Fruit fly (Drosophila melanogaster) whole organism, embryonic: ENCODE results near the gene CG10222.
A peak's percentile ranks its signal among the peaks of the same experiment; 100 is the strongest.

Experiments
- Atf3 ChIP-seq: fragments of 200-800 bp; sonication (Bioruptor generic); optimal IDR thresholded peaks from 3 replicates; lab custom pipeline; 2016; ENCODE audit warnings: missing biosample characterization, missing genetic modification characterization
- Blimp-1 ChIP-seq: fragments of 200-800 bp; sonication (Bioruptor generic); optimal IDR thresholded peaks from 3 replicates; lab custom pipeline; 2018; ENCODE audit warnings: missing biosample characterization, missing genetic modification characterization, mild to moderate bottlenecking, moderate library complexity, missing genetic modification reagents
- CG10321 ChIP-seq: fragments of 200-800 bp; sonication (Bioruptor generic); IDR thresholded peaks from 2 replicates; pipeline ENCODE4 v1.3.6; 2022; ENCODE audit warnings: missing biosample characterization, missing genetic modification characterization
- CG10366 ChIP-seq: fragments of 200-800 bp; sonication (Bioruptor generic); IDR thresholded peaks from 2 replicates; pipeline ENCODE4 v1.3.6; 2022; ENCODE audit warnings: missing biosample characterization, missing genetic modification characterization
- CG10543 ChIP-seq: fragments of 200-800 bp; sonication (Bioruptor generic); optimal IDR thresholded peaks from 3 replicates; lab custom pipeline; 2017; ENCODE audit warnings: missing biosample characterization, mild to moderate bottlenecking, missing genetic modification characterization, moderate library complexity
- CG12659 ChIP-seq: fragments of 200-800 bp; sonication (Bioruptor generic); optimal IDR thresholded peaks from 3 replicates; lab custom pipeline; 2017; ENCODE audit warnings: mild to moderate bottlenecking, missing biosample characterization, missing genetic modification reagents, missing genetic modification characterization
- CG14441 ChIP-seq: fragments of 200-800 bp; sonication (Bioruptor generic); IDR thresholded peaks from 2 replicates; pipeline ENCODE4 v1.3.6; 2022; ENCODE audit warnings: missing biosample characterization, missing genetic modification characterization
- CG15479 ChIP-seq: fragments of 200-800 bp; sonication (Bioruptor generic); optimal IDR thresholded peaks from 3 replicates; lab custom pipeline; 2019; ENCODE audit warnings: missing biosample characterization, mild to moderate bottlenecking, missing genetic modification characterization, moderate library complexity
- CG17186 ChIP-seq: fragments of 200-800 bp; sonication (Bioruptor generic); optimal IDR thresholded peaks from 3 replicates; lab custom pipeline; 2017; ENCODE audit warnings: missing biosample characterization, missing genetic modification reagents, missing genetic modification characterization
- CG2875 ChIP-seq: fragments of 200-800 bp; sonication (Bioruptor generic); optimal IDR thresholded peaks from 2 replicates; lab custom pipeline; 2017; ENCODE audit warnings: missing biosample characterization, mild to moderate bottlenecking, missing genetic modification characterization, missing genetic modification reagents
- CG4282 ChIP-seq: fragments of 200-800 bp; sonication (Bioruptor generic); optimal IDR thresholded peaks from 2 replicates; lab custom pipeline; 2016; ENCODE audit warnings: missing biosample characterization, missing genetic modification characterization
- CG5180 ChIP-seq: fragments of 200-800 bp; sonication (Bioruptor generic); optimal IDR thresholded peaks from 3 replicates; lab custom pipeline; 2017; ENCODE audit warnings: missing biosample characterization, missing genetic modification characterization, mild to moderate bottlenecking, moderate library complexity, missing genetic modification reagents
- CG7271 ChIP-seq: fragments of 200-800 bp; sonication (Bioruptor generic); optimal IDR thresholded peaks from 2 replicates; lab custom pipeline; 2018; ENCODE audit warnings: missing biosample characterization, mild to moderate bottlenecking, missing genetic modification characterization, moderate library complexity
- CG7556 ChIP-seq: fragments of 200-800 bp; sonication (Bioruptor generic); optimal IDR thresholded peaks from 2 replicates; lab custom pipeline; 2017; ENCODE audit warnings: missing biosample characterization, mild to moderate bottlenecking, missing genetic modification characterization
- CG8478 ChIP-seq: fragments of >200 bp; optimal IDR thresholded peaks from 2 replicates; lab custom pipeline; 2018
- CG9609 ChIP-seq: fragments of 200-800 bp; sonication (Bioruptor generic); optimal IDR thresholded peaks from 3 replicates; lab custom pipeline; 2016; ENCODE audit warnings: missing biosample characterization, missing genetic modification characterization
- D19B ChIP-seq: fragments of 200-800 bp; sonication (Bioruptor generic); optimal IDR thresholded peaks from 2 replicates; lab custom pipeline; 2017; ENCODE audit warnings: missing biosample characterization, mild to moderate bottlenecking, missing genetic modification characterization
- Dfd ChIP-seq, 2 experiments: fragments of >200 bp; optimal IDR thresholded peaks; 2 replicates each; lab custom pipeline; 2017; ENCODE audit warnings: missing biosample characterization in 2 of 2, missing genetic modification characterization in 2 of 2
- Doc2 ChIP-seq: fragments of 200-800 bp; sonication (Bioruptor generic); IDR thresholded peaks from 2 replicates; pipeline ENCODE4 v1.3.6; 2022; ENCODE audit warnings: missing biosample characterization, missing genetic modification characterization
- Ets65A ChIP-seq: fragments of 200-800 bp; sonication (Bioruptor generic); peaks from one replicate; lab custom pipeline; 2016; ENCODE audit warnings: missing biosample characterization, missing genetic modification characterization
- HLH3B ChIP-seq: fragments of 200-800 bp; sonication (Bioruptor generic); IDR thresholded peaks from 2 replicates; pipeline ENCODE4 v1.3.6; 2022; ENCODE audit warnings: missing biosample characterization, missing genetic modification characterization
- HmgD ChIP-seq: fragments of 200-800 bp; sonication (Bioruptor generic); optimal IDR thresholded peaks from 3 replicates; lab custom pipeline; 2016; ENCODE audit warnings: missing biosample characterization, missing genetic modification characterization
- Hr51 ChIP-seq, 2 experiments: fragments of 200-800 bp; sonication (Bioruptor generic); optimal IDR thresholded peaks; 2 replicates in 1 of 2; 3 replicates in 1 of 2; lab custom pipeline; 2016 to 2018; ENCODE audit warnings: missing biosample characterization in 2 of 2, missing genetic modification characterization in 2 of 2, mild to moderate bottlenecking in 1 of 2, moderate library complexity in 1 of 2
- Neu2 ChIP-seq: fragments of 200-800 bp; sonication (Bioruptor generic); optimal IDR thresholded peaks from 3 replicates; lab custom pipeline; 2016; ENCODE audit warnings: missing biosample characterization, missing genetic modification characterization, borderline replicate concordance
- Opbp ChIP-seq: fragments of 200-800 bp; sonication (Bioruptor generic); IDR thresholded peaks from 3 replicates; pipeline ENCODE4 v1.3.6; 2022; ENCODE audit warnings: missing biosample characterization, missing genetic modification characterization; ENCODE audit not compliant: partially characterized antibody
- Ptx1 ChIP-seq: fragments of 200-800 bp; sonication (Bioruptor generic); IDR thresholded peaks from 2 replicates; pipeline ENCODE4 v1.3.6; 2022; ENCODE audit warnings: missing biosample characterization, missing genetic modification characterization
- Taf1 ChIP-seq: fragments of 200-800 bp; sonication (Bioruptor generic); IDR thresholded peaks from 2 replicates; pipeline ENCODE4 v1.3.6; 2022; ENCODE audit warnings: missing biosample characterization, missing genetic modification characterization
- amos ChIP-seq: fragments of 200-800 bp; sonication (Bioruptor generic); IDR thresholded peaks from 2 replicates; pipeline ENCODE4 v1.3.6; 2022; ENCODE audit warnings: missing biosample characterization, missing genetic modification characterization; ENCODE audit not compliant: partially characterized antibody
- bsh ChIP-seq, 2 experiments: fragments of 200-800 bp; sonication (Bioruptor generic); optimal IDR thresholded peaks; 2 replicates each; lab custom pipeline; 2017 to 2018; ENCODE audit warnings: mild to moderate bottlenecking in 2 of 2, missing biosample characterization in 2 of 2, missing genetic modification characterization in 2 of 2, moderate library complexity in 1 of 2
- cato ChIP-seq: fragments of 200-800 bp; sonication (Bioruptor generic); optimal IDR thresholded peaks from 2 replicates; lab custom pipeline; 2016; ENCODE audit warnings: missing biosample characterization, missing genetic modification characterization, borderline replicate concordance
- eyg ChIP-seq: fragments of 200-800 bp; sonication (Bioruptor generic); optimal IDR thresholded peaks from 3 replicates; lab custom pipeline; 2016; ENCODE audit warnings: missing biosample characterization, missing genetic modification characterization
- jumu ChIP-seq: fragments of 200-800 bp; sonication (Bioruptor generic); optimal IDR thresholded peaks from 3 replicates; lab custom pipeline; 2016; ENCODE audit warnings: missing biosample characterization, missing genetic modification characterization
- ken ChIP-seq: fragments of 200-800 bp; sonication (Bioruptor generic); IDR thresholded peaks from 3 replicates; pipeline ENCODE4 v1.3.6; 2022; ENCODE audit warnings: missing biosample characterization, missing genetic modification characterization
- oc ChIP-seq: fragments of 200-800 bp; sonication (Bioruptor generic); optimal IDR thresholded peaks from 2 replicates; lab custom pipeline; 2018; ENCODE audit warnings: missing biosample characterization, mild to moderate bottlenecking, missing genetic modification characterization, moderate library complexity
- otp ChIP-seq: fragments of 200-800 bp; sonication (Bioruptor generic); IDR thresholded peaks from 3 replicates; pipeline ENCODE4, ENCODE4 v1.3.6; 2022; ENCODE audit warnings: missing biosample characterization, missing genetic modification characterization
- sqz ChIP-seq: fragments of 200-800 bp; sonication (Bioruptor generic); optimal IDR thresholded peaks from 3 replicates; lab custom pipeline; 2018; ENCODE audit warnings: missing biosample characterization, mild to moderate bottlenecking, missing genetic modification characterization
- stwl ChIP-seq: fragments of 200-800 bp; sonication (Bioruptor generic); optimal IDR thresholded peaks from 3 replicates; lab custom pipeline; 2018; ENCODE audit warnings: missing biosample characterization, mild to moderate bottlenecking, missing genetic modification characterization, moderate library complexity
- tin ChIP-seq: fragments of 200-800 bp; sonication (Bioruptor generic); optimal IDR thresholded peaks from 3 replicates; lab custom pipeline; 2016; ENCODE audit warnings: missing biosample characterization, missing genetic modification characterization
- tll ChIP-seq, 2 experiments: fragments of 200-800 bp in 1 of 2; fragments of >200 bp in 1 of 2; sonication (Bioruptor generic) in 1 of 2; optimal IDR thresholded peaks; 2 replicates each; lab custom pipeline; 2017 to 2019; ENCODE audit warnings: missing biosample characterization in 2 of 2, missing genetic modification characterization in 2 of 2, mild to moderate bottlenecking in 1 of 2, moderate library complexity in 1 of 2
- toy ChIP-seq: fragments of 200-800 bp; sonication (Bioruptor generic); IDR thresholded peaks from 2 replicates; pipeline ENCODE4 v1.3.6; 2022; ENCODE audit warnings: missing biosample characterization, missing genetic modification characterization
- trem ChIP-seq: fragments of 200-800 bp; optimal IDR thresholded peaks from 3 replicates; lab custom pipeline; 2019; ENCODE audit warnings: missing biosample characterization, mild to moderate bottlenecking, missing genetic modification characterization, moderate library complexity
- tup ChIP-seq: fragments of 200-800 bp; sonication (Bioruptor generic); optimal IDR thresholded peaks from 2 replicates; lab custom pipeline; 2016; ENCODE audit warnings: missing biosample characterization, mild to moderate bottlenecking, missing genetic modification characterization, moderate library complexity
- twi ChIP-seq: fragments of 200-800 bp; optimal IDR thresholded peaks from 2 replicates; lab custom pipeline; 2019; ENCODE audit warnings: missing biosample characterization, mild to moderate bottlenecking, missing genetic modification characterization, moderate library complexity
- unc-4 ChIP-seq: fragments of 200-800 bp; sonication (Bioruptor generic); IDR thresholded peaks from 2 replicates; pipeline ENCODE4 v1.3.6; 2022; ENCODE audit warnings: missing biosample characterization, missing genetic modification characterization; ENCODE audit not compliant: partially characterized antibody
- z ChIP-seq: fragments of 200-800 bp; sonication (Bioruptor generic); IDR thresholded peaks from 3 replicates; pipeline ENCODE4 v1.3.6; 2022; ENCODE audit warnings: missing biosample characterization, missing genetic modification characterization

CG10222 gene

DNA sequence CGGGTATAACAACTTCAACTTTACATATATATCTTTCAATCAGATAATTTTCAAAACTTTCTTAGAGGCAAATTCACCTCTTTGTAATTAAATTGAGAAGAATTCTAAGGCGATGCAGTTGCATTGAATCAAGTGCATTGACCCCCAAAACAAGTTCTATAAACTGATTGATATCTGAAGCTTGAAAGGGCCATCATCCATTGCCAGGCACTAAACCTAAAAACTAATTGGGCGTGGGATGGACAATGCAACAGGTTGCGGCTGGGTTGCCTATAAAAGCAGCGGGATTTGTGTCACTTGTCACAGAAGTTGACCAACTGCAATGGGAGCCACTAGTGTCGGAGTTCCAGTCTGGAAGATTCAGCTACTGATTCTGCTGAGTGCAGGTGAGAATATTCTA is 27.8 kb downstream of the CG10222 start, which contains the start of gene CG14110:
Gene CG14110 (plus strand): TSS at position 301 of the 400 bp plus-strand sequence.
- no peak for TF ChIP-seq Neu2 (GFP tag; lab: Kevin White, UChicago)
- TF ChIP-seq Hr51 (GFP tag; optimal IDR thresholded peaks at IDR 0.05; lab: Kevin White, UChicago) = no peak
- TF ChIP-seq CG10366 = no peak
- TF ChIP-seq CG17186 (GFP tag; lab: Kevin White, UChicago) = no peak
- TF ChIP-seq trem = no peak
- no peak for TF ChIP-seq jumu (GFP tag; lab: Kevin White, UChicago)
- no peak for TF ChIP-seq eyg (GFP tag; lab: Kevin White, UChicago)
- TF ChIP-seq toy = no peak
- no peak for TF ChIP-seq CG5180 (GFP tag; lab: Kevin White, UChicago)
- TF ChIP-seq Ptx1 = no peak
- TF ChIP-seq CG9609 (GFP tag; lab: Kevin White, UChicago) = no peak
- no peak for TF ChIP-seq CG10543 (GFP tag; lab: Kevin White, UChicago)
- no peak for TF ChIP-seq stwl (tag; lab: Kevin White, UChicago)
- no peak for TF ChIP-seq CG12659 (GFP tag; lab: Kevin White, UChicago)
- TF ChIP-seq unc-4 (GFP tag; lab: Robert Waterston, UW) = no peak
- no peak for TF ChIP-seq ken (GFP tag; lab: Robert Waterston, UW)
- TF ChIP-seq tin = no peak
- TF ChIP-seq CG14441 (GFP tag; lab: Robert Waterston, UW) = no peak
- TF ChIP-seq amos (GFP tag; lab: Robert Waterston, UW) = no peak

DNA sequence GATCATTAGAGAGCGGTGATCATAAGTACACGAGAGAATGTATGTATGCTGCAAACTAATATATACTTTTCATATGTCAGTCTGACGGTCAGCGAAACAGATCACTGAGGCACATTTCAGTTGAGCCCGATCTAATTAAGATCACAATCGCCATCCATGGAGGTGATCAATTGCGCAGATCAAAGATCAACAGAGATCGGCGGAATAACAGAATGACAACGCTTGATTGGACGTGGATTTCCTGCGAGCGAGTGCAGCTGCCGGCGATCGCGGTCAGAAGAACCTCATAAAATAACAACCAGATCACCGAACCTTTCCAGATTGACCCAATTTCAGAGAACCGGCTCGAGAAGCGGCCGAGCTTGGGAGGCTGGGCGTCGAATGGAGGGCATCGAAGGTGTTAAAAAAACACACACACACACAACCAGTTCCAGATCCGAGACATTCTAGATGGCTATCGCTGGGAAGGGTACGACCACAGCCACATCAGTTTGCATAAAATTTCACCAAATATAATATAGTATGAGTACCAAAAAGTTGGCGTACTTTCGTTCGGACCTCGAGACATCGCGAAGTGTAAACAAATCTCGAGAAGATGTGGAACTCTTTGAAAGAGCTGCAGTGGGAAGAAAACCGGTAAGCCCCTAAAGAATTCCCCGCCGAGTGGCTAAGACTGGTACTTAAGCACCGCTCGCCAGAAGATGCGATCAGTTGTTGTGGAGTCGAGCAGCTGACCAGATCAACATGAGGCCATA is 30.0 kb downstream of the CG10222 start, which contains the start of gene ImpL1:
Gene ImpL1 (plus strand): TSS at position 705 of the 755 bp plus-strand sequence.
- TF ChIP-seq Ets65A (GFP tag; lab: Kevin White, UChicago) (peak; percentile 36), tup (GFP tag; lab: Kevin White, UChicago) (no peak), CG7556 (no peak)
- TF ChIP-seq, all 482 proteins: peak for 1

DNA sequence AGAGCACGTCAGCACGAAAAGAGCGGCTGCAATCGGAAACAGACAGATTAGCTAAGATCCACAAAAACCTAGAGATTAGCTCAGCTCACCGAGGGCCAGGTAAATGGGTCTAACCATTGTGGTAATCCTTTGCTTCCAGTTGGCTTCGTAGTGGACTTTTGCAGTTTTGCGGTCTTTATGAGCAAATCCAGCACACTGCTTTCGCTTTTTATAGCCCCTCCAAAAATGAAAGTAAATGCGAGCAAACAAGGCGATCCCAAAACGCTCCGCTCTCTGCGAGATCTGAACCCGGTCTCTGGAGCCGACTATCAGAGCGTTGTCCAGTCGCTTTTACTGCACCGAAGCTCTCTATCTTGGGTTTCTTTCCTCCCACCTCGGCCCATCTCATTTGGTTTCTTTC is 31.1 kb downstream of the CG10222 start, which contains the start of gene CG14107:
Gene CG14107 (minus strand): TSS at position 187 of the 400 bp plus-strand sequence.
- TF ChIP-seq oc (tag; lab: Kevin White, UChicago) = no peak
- TF ChIP-seq Ets65A (GFP tag; lab: Kevin White, UChicago) = peak; percentile 26
- TF ChIP-seq Blimp-1 (GFP tag; lab: Kevin White, UChicago) = peak; percentile 98
- TF ChIP-seq HLH3B (GFP tag; lab: Robert Waterston, UW) = no peak

DNA sequence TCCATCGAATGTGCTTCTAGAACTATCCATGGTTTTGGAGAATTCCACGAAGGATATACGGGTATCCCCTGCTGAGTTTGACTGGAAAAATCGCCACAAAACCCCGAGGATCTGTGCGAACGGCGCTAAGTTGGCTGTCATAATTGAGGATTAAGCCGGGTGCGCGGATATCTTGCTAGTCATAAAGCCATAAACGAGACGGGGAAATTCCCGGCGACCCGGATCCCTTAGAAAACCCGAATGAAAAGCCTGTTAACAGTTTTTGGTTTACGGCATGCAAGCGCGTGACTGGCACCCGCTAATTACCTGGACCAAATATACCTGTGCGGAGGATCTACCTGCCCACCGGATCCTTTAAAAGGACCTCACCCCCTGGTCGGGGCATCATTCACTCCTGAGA is 34.1 kb downstream of the CG10222 start, which contains the start of gene SNCF:
Gene SNCF (plus strand): TSS at position 382 of the 400 bp plus-strand sequence.
- TF ChIP-seq Opbp (no peak), cato (GFP tag; lab: Kevin White, UChicago) (no peak), Dfd (GFP tag; optimal IDR thresholded peaks at IDR 0.05; lab: Kevin White, UChicago) (no peak), Taf1 (GFP tag; lab: Robert Waterston, UW) (no peak), HmgD (GFP tag; lab: Kevin White, UChicago) (no peak), CG4282 (GFP tag; lab: Kevin White, UChicago) (no peak), otp (GFP tag; lab: Robert Waterston, UW) (no peak), CG15479 (GFP tag; lab: Kevin White, UChicago) (peak; percentile 49), sqz (GFP tag; lab: Kevin White, UChicago) (no peak), bsh (GFP tag; optimal IDR thresholded peaks at IDR 0.05; lab: Kevin White, UChicago) (no peak), Atf3 (no peak), CG2875 (GFP tag; lab: Kevin White, UChicago) (no peak), CG10321 (GFP tag; lab: Robert Waterston, UW) (no peak), oc (tag; lab: Kevin White, UChicago) (no peak), twi (tag; lab: Kevin White, UChicago) (peak; percentile 54), z (GFP tag; lab: Robert Waterston, UW) (no peak), D19B (GFP tag; lab: Kevin White, UChicago) (no peak), CG8478 (lab: Kevin White, UChicago) (no peak), Doc2 (no peak), tll (GFP tag; optimal IDR thresholded peaks at IDR 0.05; lab: Kevin White, UChicago) (peak in 1 of 2 experiments; percentile 87), CG7271 (tag; lab: Kevin White, UChicago) (peak; percentile 70)
